Worm (Caenorhabditis elegans) whole organism, L4 larva: ENCODE results near the gene clec-48.
A peak's percentile ranks its signal among the peaks of the same experiment; 100 is the strongest.

Experiments
- aha-1 ChIP-seq: fragments of 150-350 bp; peaks from one replicate; lab custom pipeline; 2014; ENCODE audit warnings: missing biosample characterization, missing genetic modification characterization
- egl-27 ChIP-seq: sonication (generic microtip); optimal IDR thresholded peaks from 3 replicates; lab custom pipeline; 2017; ENCODE audit warnings: missing biosample characterization, missing genetic modification reagents, missing genetic modification characterization
- hlh-30 ChIP-seq: sonication (generic microtip); optimal IDR thresholded peaks from 2 replicates; lab custom pipeline; 2017; ENCODE audit warnings: antibody characterized with exemption, mild to moderate bottlenecking, missing genetic modification characterization, missing compliant biosample characterization; ENCODE audit not compliant: insufficient read depth
- lin-1 ChIP-seq: fragments of 200-800 bp; sonication (Bioruptor generic); IDR thresholded peaks from 2 replicates; pipeline ENCODE4 v1.3.6; 2022; ENCODE audit warnings: missing genetic modification reagents, missing genetic modification characterization, missing compliant biosample characterization
- nhr-28 ChIP-seq: fragments of 150-350 bp; optimal IDR thresholded peaks from 2 replicates; lab custom pipeline; 2014; ENCODE audit warnings: missing biosample characterization, missing genetic modification characterization
- pha-4 ChIP-seq, 2 experiments: fragments of 150-350 bp in 1 of 2; fragments of 200-800 bp in 1 of 2; sonication (Bioruptor generic) in 1 of 2; IDR thresholded peaks in 1 of 2; optimal IDR thresholded peaks in 1 of 2; 2 replicates each; pipeline versions ENCODE4 v1.3.6 to Lab custom; 2014 to 2022; ENCODE audit warnings: missing genetic modification characterization in 2 of 2, missing genetic modification reagents in 2 of 2, missing biosample characterization in 1 of 2, missing compliant biosample characterization in 1 of 2
- php-3 ChIP-seq: fragments of 200-800 bp; sonication (Bioruptor generic); IDR thresholded peaks from 2 replicates; pipeline ENCODE4 v1.3.6; 2022; ENCODE audit warnings: missing genetic modification reagents, missing genetic modification characterization, missing compliant biosample characterization
- unc-39 ChIP-seq: sonication (generic microtip); optimal IDR thresholded peaks from 2 replicates; lab custom pipeline; 2017; ENCODE audit warnings: missing biosample characterization, missing genetic modification characterization
- zag-1 ChIP-seq: fragments of 150-350 bp; optimal IDR thresholded peaks from 2 replicates; lab custom pipeline; 2014; ENCODE audit warnings: missing biosample characterization, missing genetic modification characterization
- ztf-11 ChIP-seq: fragments of 150-350 bp; optimal IDR thresholded peaks from 2 replicates; lab custom pipeline; 2014; ENCODE audit warnings: missing biosample characterization, missing genetic modification characterization

- TF ChIP-seq lin-1 (GFP tag; lab: Robert Waterston, UW) (no peak), zag-1 (tag; lab: Kevin White, UChicago) (no peak), ztf-11 (tag; lab: Kevin White, UChicago) (no peak), aha-1 (tag; lab: Kevin White, UChicago) (no peak), pha-4 (GFP tag; IDR thresholded peaks at IDR 0.05; lab: Robert Waterston, UW) (no peak), pha-4 (tag; optimal IDR thresholded peaks at IDR 0.05; lab: Kevin White, UChicago) (no peak), php-3 (GFP tag; lab: Robert Waterston, UW) (no peak), egl-27 (tag; lab: Kevin White, UChicago) (no peak), unc-39 (no peak), hlh-30 (tag; lab: Kevin White, UChicago) (no peak), nhr-28 (tag; lab: Kevin White, UChicago) (peak; percentile 38)
These were observed 33.3 kb downstream of the clec-48 start, which contains the start of gene clec-42 for ce11 chrV:18191128-18191527.
